Fruit fly (Drosophila melanogaster): ENCODE data around the gene Ca-beta.

The Ca-beta gene

DNA sequence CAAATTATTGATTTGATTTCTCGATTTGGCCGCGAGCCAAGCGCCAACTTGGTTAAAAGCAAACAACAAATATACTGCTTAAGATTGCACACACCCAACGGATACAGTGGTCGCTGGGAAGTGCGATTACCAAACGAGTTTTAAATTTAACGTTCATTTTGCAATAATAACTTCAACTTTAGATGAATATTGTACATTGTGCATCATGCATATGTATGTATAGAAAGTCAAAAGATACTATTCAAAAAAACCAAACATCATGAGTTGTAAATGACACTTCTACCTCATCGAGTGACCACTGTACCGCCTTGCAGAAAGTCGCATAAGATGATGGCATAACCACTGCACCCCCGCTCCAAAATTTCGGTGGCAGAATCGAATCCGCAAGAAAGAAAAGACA, 17.4 kb upstream of the Ca-beta start (continued):
- TF ChIP-seq H2.0 (GFP tag; IDR thresholded peaks at IDR 0.05) (no peak), ro (GFP tag; IDR thresholded peaks at IDR 0.05) (no peak), Fer2 (tag; optimal IDR thresholded peaks at IDR 0.05) (no peak), slou (GFP tag; optimal IDR thresholded peaks at IDR 0.05) (no peak), pita (GFP tag; optimal IDR thresholded peaks at IDR 0.05) (no peak), Drgx (GFP tag; IDR thresholded peaks at IDR 0.05) (peak; percentile 51), btn (GFP tag; optimal IDR thresholded peaks at IDR 0.05) (no peak), bsh (GFP tag; optimal IDR thresholded peaks at IDR 0.05) (peak in 1 of 2 experiments; percentile 16), Ssrp (tag; optimal IDR thresholded peaks at IDR 0.05) (no peak), dysf (GFP tag; IDR thresholded peaks at IDR 0.05) (no peak), CG6689 (GFP tag; IDR thresholded peaks at IDR 0.05) (0 out of 2 replicates have a peak, but pooled peaks have one; percentile 17), CG7357 (GFP tag; IDR thresholded peaks at IDR 0.05) (no peak), CG18262 (tag; optimal IDR thresholded peaks at IDR 0.05) (no peak), CG42726 (GFP tag; IDR thresholded peaks at IDR 0.05; ENCODE audit: partially characterized antibody) (no peak), jumu (GFP tag; optimal IDR thresholded peaks at IDR 0.05) (no peak), CG10979 (tag; optimal IDR thresholded peaks at IDR 0.05) (no peak), cad (GFP tag; optimal IDR thresholded peaks at IDR 0.05) (no peak)

DNA sequence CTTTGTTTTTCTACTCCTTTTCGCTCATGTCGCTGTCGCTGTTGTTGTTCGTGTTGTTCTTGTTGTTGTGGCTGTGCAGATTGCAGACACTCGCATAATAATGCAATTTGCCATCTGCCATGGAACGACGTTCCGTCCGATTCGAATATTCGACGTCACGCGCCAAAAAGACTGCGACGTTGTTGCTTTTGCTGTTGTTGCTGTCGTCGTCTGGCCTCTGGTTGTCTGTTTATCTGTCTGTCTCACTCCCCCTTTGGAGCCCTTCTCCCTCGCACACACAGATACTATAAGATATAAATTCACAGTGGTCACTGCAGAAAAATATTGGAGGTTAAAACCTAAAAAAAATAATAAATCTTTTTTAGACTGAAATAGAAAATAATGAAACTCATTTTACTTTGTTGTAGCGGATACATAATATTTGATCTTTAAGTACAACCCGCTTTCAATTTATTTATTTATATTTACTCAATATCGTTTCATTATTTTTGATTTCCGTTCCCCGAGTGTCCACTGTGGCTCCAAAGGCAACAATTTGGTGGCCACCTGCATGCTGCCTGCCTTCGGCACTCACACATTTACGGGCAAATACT, 16.2 kb upstream of the Ca-beta start:
- TF ChIP-seq CG6175 (GFP tag; IDR thresholded peaks at IDR 0.05) (no peak), ash1 (GFP tag; optimal IDR thresholded peaks at IDR 0.05) (peak; percentile 45), Max (GFP tag; optimal IDR thresholded peaks at IDR 0.05) (no peak), CG1647 (GFP tag; optimal IDR thresholded peaks at IDR 0.05) (no peak), ATbp (GFP tag; optimal IDR thresholded peaks at IDR 0.05) (peak; percentile 31), pan (optimal IDR thresholded peaks at IDR 0.05) (no peak), pan (GFP tag; optimal IDR thresholded peaks at IDR 0.05 in 1 of 2, IDR thresholded peaks at IDR 0.05 in 1 of 2) (peak in 1 of 2 experiments; percentile 71), Doc3 (GFP tag; IDR thresholded peaks at IDR 0.05; ENCODE audit: partially characterized antibody) (no peak), CG1602 (GFP tag; optimal IDR thresholded peaks at IDR 0.05) (peak; percentile 3), Mad (GFP tag; optimal IDR thresholded peaks at IDR 0.05) (no peak), CG11695 (GFP tag; IDR thresholded peaks at IDR 0.05) (peak; percentile 58; the same call in 1 of the 3 replicates), CG10654 (GFP tag; optimal IDR thresholded peaks at IDR 0.05) (peak; percentile 3), Xrp1 (GFP tag; IDR thresholded peaks at IDR 0.05) (peak; percentile 52), CG10543 (GFP tag; optimal IDR thresholded peaks at IDR 0.05) (peak; percentile 2), gfzf (GFP tag; optimal IDR thresholded peaks at IDR 0.05) (no peak), mam (GFP tag; optimal IDR thresholded peaks at IDR 0.05) (no peak), Six4 (GFP tag; optimal IDR thresholded peaks at IDR 0.05) (no peak), CG16779 (GFP tag; IDR thresholded peaks at IDR 0.05) (no peak), CG13624 (GFP tag; optimal IDR thresholded peaks at IDR 0.05) (peak; percentile 7), CG1529 (GFP tag; optimal IDR thresholded peaks at IDR 0.05) (no peak), so (GFP tag; IDR thresholded peaks at IDR 0.05) (no peak), hb (GFP tag; IDR thresholded peaks at IDR 0.05; ENCODE audit: partially characterized antibody) (no peak), ERR (GFP tag; optimal IDR thresholded peaks at IDR 0.05) (no peak), Ravus (GFP tag; IDR thresholded peaks at IDR 0.05) (no peak), Med (GFP tag) (peak; percentile 84), abd-A (tag; optimal IDR thresholded peaks at IDR 0.05) (no peak), gsb-n (tag; optimal IDR thresholded peaks at IDR 0.05) (peak; percentile 33), ase (GFP tag; IDR thresholded peaks at IDR 0.05) (peak; percentile 36; the same call in 1 of the 3 replicates), fd96Cb (tag; optimal IDR thresholded peaks at IDR 0.05) (peak; percentile 39), Nf-YB (GFP tag; optimal IDR thresholded peaks at IDR 0.05) (no peak), CG1603 (tag; optimal IDR thresholded peaks at IDR 0.05) (no peak), Doc2 (GFP tag; IDR thresholded peaks at IDR 0.05) (no peak), pnt (GFP tag; optimal IDR thresholded peaks at IDR 0.05) (no peak), dmrt99B (tag; optimal IDR thresholded peaks at IDR 0.05) (peak; percentile 79)
